Worm (Caenorhabditis elegans) whole organism, mixed stage, embryonic: Measurements from ENCODE around the gene T21C9.6.

Experiments
- M03D4.4 ChIP-seq: sonication (generic microtip); optimal IDR thresholded peaks from 2 replicates; lab custom pipeline; 2017; ENCODE audit warnings: mild to moderate bottlenecking, missing genetic modification characterization, missing compliant biosample characterization
- cnd-1 ChIP-seq: fragments of 200-800 bp; sonication (Bioruptor generic); optimal IDR thresholded peaks from 2 replicates; lab custom pipeline; 2018; ENCODE audit warnings: mild to moderate bottlenecking, missing genetic modification characterization, missing compliant biosample characterization
- elt-3 ChIP-seq: fragments of 150-350 bp; optimal IDR thresholded peaks from 2 replicates; lab custom pipeline; 2014; ENCODE audit warnings: missing biosample characterization, missing genetic modification characterization
- hlh-1 ChIP-seq: fragments of 150-350 bp; optimal IDR thresholded peaks from 2 replicates; lab custom pipeline; 2014; ENCODE audit warnings: missing biosample characterization, missing genetic modification reagents, missing genetic modification characterization
- mls-2 ChIP-seq: sonication (generic microtip); optimal IDR thresholded peaks from 2 replicates; lab custom pipeline; 2016; ENCODE audit warnings: mild to moderate bottlenecking, missing genetic modification characterization, moderate library complexity, missing compliant biosample characterization
- nhr-237 ChIP-seq: fragments of 150-350 bp; optimal IDR thresholded peaks from 2 replicates; lab custom pipeline; 2014; ENCODE audit warnings: missing biosample characterization, missing genetic modification characterization

- no peak for TF ChIP-seq mls-2 (tag; lab: Kevin White, UChicago)
- TF ChIP-seq elt-3 (tag; lab: Kevin White, UChicago) = no peak
- TF ChIP-seq nhr-237 (tag; lab: Kevin White, UChicago) = no peak
- TF ChIP-seq cnd-1 (tag; lab: Kevin White, UChicago) = no peak
- TF ChIP-seq M03D4.4 = no peak
- TF ChIP-seq hlh-1 = no peak
These were observed 13.2 kb upstream of the T21C9.6 start for ce11 chrV:10568496-10568895.
